Fruit fly (Drosophila melanogaster): ENCODE results near the gene COX7AL2.

The COX7AL2 gene

DNA sequence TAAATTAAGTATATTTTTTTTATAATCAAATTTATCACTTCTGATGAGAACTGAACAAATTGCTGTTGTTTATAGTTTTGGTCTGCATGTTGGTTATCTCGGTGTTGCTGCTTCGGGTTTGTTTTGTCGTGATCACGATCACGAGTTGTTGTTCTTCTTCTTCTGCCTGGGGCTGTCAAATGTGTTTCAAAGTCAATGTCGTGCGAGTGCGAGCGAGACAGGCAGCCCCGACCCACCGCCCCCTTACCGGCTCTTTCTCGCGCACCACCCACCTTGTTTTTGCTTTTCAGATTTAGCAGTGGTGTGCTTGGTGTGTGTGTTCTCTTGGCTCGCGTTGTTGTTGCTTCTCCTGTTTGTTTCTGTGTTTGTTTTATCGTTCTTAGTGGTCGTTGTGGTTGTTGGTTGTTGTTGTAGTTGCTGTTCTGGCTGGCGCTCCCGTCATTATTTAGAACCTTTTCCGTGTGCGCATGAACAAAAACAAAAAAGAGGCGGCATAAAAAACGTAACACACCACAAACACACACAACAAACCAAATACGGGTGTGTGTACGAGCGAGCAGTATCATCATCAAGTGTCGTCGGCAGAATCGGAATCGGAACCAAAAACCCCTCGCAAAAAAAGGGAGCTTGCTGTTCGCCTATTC lies at the start of gene COX7AL2:
COX7AL2 (minus strand) TSS at position 438 of the 644 bp plus-strand sequence.
- TF ChIP-seq CG14655 (GFP tag; optimal IDR thresholded peaks at IDR 0.05) (peak; percentile 28), Ets98B (GFP tag; IDR thresholded peaks at IDR 0.05) (no peak)

DNA sequence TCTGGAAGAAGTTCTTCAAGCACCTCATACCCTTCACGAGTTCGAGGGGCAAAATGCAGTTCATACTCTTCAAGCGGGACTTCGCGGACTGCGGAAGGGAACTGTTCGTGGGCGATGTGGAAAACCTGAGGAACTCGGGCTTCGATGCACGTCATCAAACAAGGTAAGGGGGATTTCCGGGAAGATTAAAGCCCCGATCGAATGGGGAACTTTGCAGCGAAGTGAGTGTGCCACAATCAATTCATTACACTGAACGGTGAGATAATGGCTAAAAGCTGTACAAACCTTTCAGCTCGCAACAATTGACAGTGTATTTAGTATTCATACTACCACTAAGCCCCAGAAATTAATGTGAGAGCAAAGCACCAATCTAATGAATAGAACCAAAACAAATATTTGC lies 45.1 kb upstream of the COX7AL2 start:
- no peak for TF ChIP-seq CG8301 (tag; optimal IDR thresholded peaks at IDR 0.05)
- TF ChIP-seq rn (GFP tag; IDR thresholded peaks at IDR 0.05): no peak
- TF ChIP-seq CG15710 (tag; optimal IDR thresholded peaks at IDR 0.05): no peak
- no peak for TF ChIP-seq CG14655 (GFP tag; optimal IDR thresholded peaks at IDR 0.05)
- no peak for TF ChIP-seq Pif1B (GFP tag; optimal IDR thresholded peaks at IDR 0.05)
- TF ChIP-seq CG32121 (GFP tag; IDR thresholded peaks at IDR 0.05): no peak
- TF ChIP-seq D1 (tag; optimal IDR thresholded peaks at IDR 0.05): no peak
- no peak for TF ChIP-seq CG12605 (GFP tag; IDR thresholded peaks at IDR 0.05)
- no peak for TF ChIP-seq Snoo (tag; optimal IDR thresholded peaks at IDR 0.05)
- no peak for TF ChIP-seq fd96Ca (GFP tag; IDR thresholded peaks at IDR 0.05)

DNA sequence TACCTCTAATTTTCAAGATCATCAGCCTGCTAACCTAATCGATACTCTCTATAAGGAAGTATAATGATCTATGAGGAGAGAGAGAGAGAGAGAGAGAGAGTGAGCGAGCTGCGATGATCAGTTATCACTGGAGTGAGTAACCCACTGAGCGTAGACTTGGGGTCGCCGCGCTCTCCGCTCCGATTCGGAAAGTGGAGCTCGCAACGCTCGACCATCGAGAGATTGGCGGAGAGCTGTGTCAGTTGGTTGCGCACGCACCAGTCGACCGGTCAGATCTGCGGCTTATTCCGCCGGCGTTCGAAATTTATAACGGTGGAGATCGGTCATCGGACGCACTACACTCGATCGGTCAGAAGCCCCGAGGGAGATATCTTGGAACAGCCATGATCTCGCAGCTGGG lies 44.4 kb upstream of the COX7AL2 start, which contains the start of gene CG4267:
CG4267 (plus strand) TSS at position 240 of the 400 bp plus-strand sequence.
- TF ChIP-seq CG15710 (tag; optimal IDR thresholded peaks at IDR 0.05) (no peak), fd96Ca (GFP tag; IDR thresholded peaks at IDR 0.05) (peak; percentile 52; the same call in 1 of the 3 replicates), D1 (tag; optimal IDR thresholded peaks at IDR 0.05) (no peak), CG4496 (GFP tag; IDR thresholded peaks at IDR 0.05) (peak; percentile 67), Ets98B (GFP tag; IDR thresholded peaks at IDR 0.05) (peak; percentile 20; the same call in 1 of the 2 replicates), CG12605 (GFP tag; IDR thresholded peaks at IDR 0.05) (no peak), rn (GFP tag; IDR thresholded peaks at IDR 0.05) (no peak), Pif1B (GFP tag; optimal IDR thresholded peaks at IDR 0.05) (no peak), CG9948 (tag; optimal IDR thresholded peaks at IDR 0.05) (no peak), EcR (GFP tag; optimal IDR thresholded peaks at IDR 0.05) (peak; percentile 74), CG13204 (GFP tag; optimal IDR thresholded peaks at IDR 0.05) (no peak), Pif1A (GFP tag; optimal IDR thresholded peaks at IDR 0.05) (no peak), gl (tag; optimal IDR thresholded peaks at IDR 0.05) (no peak), CG32121 (GFP tag; IDR thresholded peaks at IDR 0.05) (0 out of 2 replicates have a peak, but pooled peaks have one; percentile 12), CG8301 (tag; optimal IDR thresholded peaks at IDR 0.05) (no peak), CG14655 (GFP tag; optimal IDR thresholded peaks at IDR 0.05) (no peak), Snoo (tag; optimal IDR thresholded peaks at IDR 0.05) (no peak), CG34367 (tag; optimal IDR thresholded peaks at IDR 0.05) (no peak), CG10348 (GFP tag; IDR thresholded peaks at IDR 0.05) (0 out of 2 replicates have a peak, but pooled peaks have one; percentile 23), CG8159 (tag; optimal IDR thresholded peaks at IDR 0.05) (no peak), CG17806 (tag; optimal IDR thresholded peaks at IDR 0.05) (no peak)

DNA sequence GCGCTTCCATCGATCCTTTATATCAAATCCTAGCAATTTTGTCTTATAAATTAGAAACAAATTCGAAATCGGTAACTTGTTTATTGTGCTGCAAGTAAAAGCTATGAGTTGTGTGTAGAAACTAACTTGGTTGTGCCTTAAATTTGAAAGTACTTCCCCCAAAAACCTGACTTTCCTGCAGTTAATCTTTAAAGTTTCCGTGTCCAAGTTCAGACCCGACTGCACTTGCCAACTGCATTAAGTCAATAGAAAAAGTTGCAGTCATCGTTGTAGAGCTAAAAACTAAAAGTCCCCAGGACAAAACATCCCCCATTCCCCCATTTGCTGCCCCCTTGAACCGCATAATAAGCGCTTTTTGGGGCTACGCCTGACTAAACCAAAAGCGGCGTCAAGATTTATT lies 42.8 kb upstream of the COX7AL2 start, which contains the start of gene Tengl1:
Tengl1 (minus strand) TSS at position 101 of the 400 bp plus-strand sequence.
- no peak for TF ChIP-seq CG17806 (tag; optimal IDR thresholded peaks at IDR 0.05)
- no peak for TF ChIP-seq rn (GFP tag; IDR thresholded peaks at IDR 0.05)
- TF ChIP-seq CG14655 (GFP tag; optimal IDR thresholded peaks at IDR 0.05): no peak

DNA sequence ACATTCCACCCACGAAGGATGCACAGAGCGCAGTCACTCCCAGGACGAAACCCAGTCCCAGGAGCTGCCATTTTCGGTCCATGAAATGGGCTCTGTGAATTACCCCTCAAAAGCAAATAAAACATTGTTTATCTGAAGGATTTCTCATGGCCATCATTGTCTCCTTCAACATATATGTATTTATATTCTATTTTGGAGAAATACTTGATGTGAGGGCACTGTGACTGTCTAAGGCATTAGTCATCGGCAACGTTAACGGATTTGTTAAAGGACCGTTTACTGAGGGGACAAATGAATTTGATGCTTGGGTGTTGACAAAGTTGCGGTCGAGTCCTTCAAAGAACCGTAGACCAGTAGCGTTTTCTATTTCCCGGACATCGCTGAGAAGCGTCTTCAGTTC lies 41.6 kb upstream of the COX7AL2 start, which contains the start of gene Tengl2:
Tengl2 (minus strand) TSS at position 101 of the 400 bp plus-strand sequence.
- TF ChIP-seq CG8159 (tag; optimal IDR thresholded peaks at IDR 0.05) (no peak), rn (GFP tag; IDR thresholded peaks at IDR 0.05) (no peak), D1 (tag; optimal IDR thresholded peaks at IDR 0.05) (no peak), CG32121 (GFP tag; IDR thresholded peaks at IDR 0.05) (no peak), CG13204 (GFP tag; optimal IDR thresholded peaks at IDR 0.05) (no peak), CG17806 (tag; optimal IDR thresholded peaks at IDR 0.05) (no peak)

DNA sequence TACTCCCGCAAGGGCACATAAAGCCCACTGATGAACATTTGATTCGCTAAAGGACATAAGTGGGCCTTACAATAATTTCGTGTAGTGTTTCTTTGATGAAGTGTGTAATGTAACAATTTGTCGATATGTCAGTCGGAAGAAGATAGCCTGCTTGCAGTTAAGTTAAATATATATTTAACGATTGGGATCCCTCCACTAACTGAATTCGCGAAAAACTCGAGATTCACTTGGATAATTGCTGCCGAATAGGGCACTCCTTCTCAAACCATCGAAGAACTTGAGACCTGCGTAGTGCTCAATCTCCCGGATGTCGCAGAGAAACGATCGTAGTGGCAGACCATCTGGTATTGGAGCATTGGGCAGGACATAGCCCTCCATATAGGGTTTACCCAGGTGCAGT lies 40.4 kb upstream of the COX7AL2 start, which contains the start of gene Tengl3:
Tengl3 (minus strand) TSS at position 101 of the 400 bp plus-strand sequence.
- no peak for TF ChIP-seq EcR (GFP tag; optimal IDR thresholded peaks at IDR 0.05)
- no peak for TF ChIP-seq rn (GFP tag; IDR thresholded peaks at IDR 0.05)
- no peak for TF ChIP-seq D1 (tag; optimal IDR thresholded peaks at IDR 0.05)
- TF ChIP-seq Pif1B (GFP tag; optimal IDR thresholded peaks at IDR 0.05): no peak
- TF ChIP-seq CG32121 (GFP tag; IDR thresholded peaks at IDR 0.05): no peak
- no peak for TF ChIP-seq CG15710 (tag; optimal IDR thresholded peaks at IDR 0.05)

DNA sequence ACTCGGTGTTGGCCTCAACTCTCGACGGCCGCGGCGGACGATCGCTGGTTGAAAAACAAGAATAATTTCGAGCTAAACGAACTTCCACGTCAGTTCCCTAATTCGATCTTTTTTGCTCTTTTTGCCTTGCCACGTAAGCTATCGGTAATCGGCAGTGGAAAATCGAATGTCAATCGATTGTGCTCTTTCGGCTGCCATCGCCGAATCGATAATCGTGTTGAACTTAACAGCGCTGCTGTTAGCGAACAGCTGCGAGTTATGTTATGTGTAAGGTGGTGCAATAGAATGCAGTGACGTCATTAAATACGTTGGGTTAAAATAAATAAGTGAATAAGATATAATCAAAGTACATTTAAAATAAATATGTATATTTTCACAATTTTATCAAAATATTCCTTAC lies 39.0 kb upstream of the COX7AL2 start, which contains the start of gene Sec24CD:
Sec24CD (minus strand) TSS at position 123 of the 400 bp plus-strand sequence.
- TF ChIP-seq CG8301 (tag; optimal IDR thresholded peaks at IDR 0.05): no peak
- TF ChIP-seq Pif1A (GFP tag; optimal IDR thresholded peaks at IDR 0.05): no peak
- no peak for TF ChIP-seq CG17806 (tag; optimal IDR thresholded peaks at IDR 0.05)
- no peak for TF ChIP-seq CG32121 (GFP tag; IDR thresholded peaks at IDR 0.05)
- TF ChIP-seq CG12605 (GFP tag; IDR thresholded peaks at IDR 0.05): no peak
- no peak for TF ChIP-seq CG15710 (tag; optimal IDR thresholded peaks at IDR 0.05)
- TF ChIP-seq rn (GFP tag; IDR thresholded peaks at IDR 0.05): no peak
- TF ChIP-seq EcR (GFP tag; optimal IDR thresholded peaks at IDR 0.05): peak; percentile 36

Data from whole organism, pupa.